Worm (Caenorhabditis elegans) whole organism, midembryonic: Measurements from ENCODE around the gene acr-14.

ENCODE experiments used
- T22C8.4 ChIP-seq: fragments of 200-800 bp; sonication (Bioruptor generic); IDR thresholded peaks from 2 replicates; pipeline ENCODE4 v1.3.6; 2022; ENCODE audit warnings: missing genetic modification characterization, missing compliant biosample characterization
- cog-1 ChIP-seq: sonication (generic microtip); optimal IDR thresholded peaks from 2 replicates; lab custom pipeline; 2016; ENCODE audit warnings: missing genetic modification characterization, missing compliant biosample characterization
- flt-1 ChIP-seq: fragments of 200-800 bp; sonication (Bioruptor generic); IDR thresholded peaks from 2 replicates; pipeline ENCODE4 v1.3.6; 2022; ENCODE audit warnings: missing genetic modification characterization, missing compliant biosample characterization
- klf-2 ChIP-seq: fragments of 200-800 bp; sonication (Bioruptor generic); conservative IDR thresholded peaks from 2 replicates; pipeline ENCODE4 v1.3.6; 2022; ENCODE audit warnings: missing genetic modification reagents, missing genetic modification characterization, missing compliant biosample characterization
- med-1 ChIP-seq: sonication (generic microtip); optimal IDR thresholded peaks from 2 replicates; lab custom pipeline; 2017; ENCODE audit warnings: missing genetic modification characterization, mild to moderate bottlenecking, missing compliant biosample characterization, antibody characterized with exemption, missing genetic modification reagents; ENCODE audit not compliant: insufficient read depth
- ref-1 ChIP-seq: fragments of 200-800 bp; sonication (Bioruptor generic); conservative IDR thresholded peaks from 2 replicates; pipeline ENCODE4 v1.3.6; 2022; ENCODE audit warnings: missing genetic modification reagents, missing genetic modification characterization, missing compliant biosample characterization
- tab-1 ChIP-seq: fragments of 200-800 bp; sonication (Bioruptor generic); IDR thresholded peaks from 2 replicates; pipeline ENCODE4 v1.3.6; 2022; ENCODE audit warnings: missing genetic modification characterization, missing compliant biosample characterization
- ztf-23 ChIP-seq: fragments of 200-800 bp; sonication (Bioruptor generic); IDR thresholded peaks from 2 replicates; pipeline ENCODE4 v1.3.6; 2022; ENCODE audit warnings: missing genetic modification reagents, missing genetic modification characterization, missing compliant biosample characterization
- ztf-29 ChIP-seq: fragments of 200-800 bp; sonication (Bioruptor generic); IDR thresholded peaks from 2 replicates; pipeline ENCODE4 v1.3.6; 2022; ENCODE audit warnings: missing genetic modification reagents, missing genetic modification characterization, missing compliant biosample characterization

Gene acr-14

ce11 chrII:8143278-8143931 is 33.6 kb downstream of the acr-14 start, which contains the start of the genes ints-11 and rpl-10:
ints-11 (minus strand) TSS chrII:8143478.
rpl-10 (plus strand) TSS chrII:8143881.
- no peak for TF ChIP-seq T22C8.4 (GFP tag; lab: Robert Waterston, UW)
- TF ChIP-seq ztf-23 (GFP tag; lab: Robert Waterston, UW) = no peak
- no peak for TF ChIP-seq klf-2 (GFP tag; lab: Robert Waterston, UW)
- TF ChIP-seq cog-1 (tag; lab: Kevin White, UChicago) = no peak
- TF ChIP-seq flt-1 (GFP tag; lab: Robert Waterston, UW) = no peak
- no peak for TF ChIP-seq med-1 (GFP tag; lab: Kevin White, UChicago)
- TF ChIP-seq ztf-29 (GFP tag; lab: Robert Waterston, UW) = no peak
- TF ChIP-seq ref-1 (GFP tag; lab: Robert Waterston, UW) = no peak
- no peak for TF ChIP-seq tab-1 (GFP tag; lab: Robert Waterston, UW)

DNA sequence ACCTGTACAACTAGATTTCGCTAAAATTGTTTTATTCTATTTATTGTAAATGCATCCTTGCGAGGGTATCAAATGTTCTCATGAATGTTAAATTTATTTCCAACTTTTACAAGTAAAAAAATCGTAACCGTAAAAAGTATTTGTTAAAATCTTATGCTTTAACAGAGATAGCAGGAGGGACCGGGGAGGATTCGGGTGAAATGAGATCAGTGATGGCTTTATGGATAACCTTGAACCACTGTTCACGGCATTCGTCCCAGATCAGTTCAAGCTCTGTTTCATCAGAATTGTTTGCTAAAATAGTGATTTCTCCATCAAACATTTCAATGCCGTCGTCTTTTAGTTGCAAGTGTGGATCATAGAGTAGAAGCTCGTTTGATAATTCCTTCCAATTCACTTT is 35.9 kb downstream of the acr-14 start:
- TF ChIP-seq flt-1 (GFP tag; lab: Robert Waterston, UW) (no peak), cog-1 (tag; lab: Kevin White, UChicago) (no peak), tab-1 (GFP tag; lab: Robert Waterston, UW) (no peak), ztf-23 (GFP tag; lab: Robert Waterston, UW) (no peak), ztf-29 (GFP tag; lab: Robert Waterston, UW) (no peak)

DNA sequence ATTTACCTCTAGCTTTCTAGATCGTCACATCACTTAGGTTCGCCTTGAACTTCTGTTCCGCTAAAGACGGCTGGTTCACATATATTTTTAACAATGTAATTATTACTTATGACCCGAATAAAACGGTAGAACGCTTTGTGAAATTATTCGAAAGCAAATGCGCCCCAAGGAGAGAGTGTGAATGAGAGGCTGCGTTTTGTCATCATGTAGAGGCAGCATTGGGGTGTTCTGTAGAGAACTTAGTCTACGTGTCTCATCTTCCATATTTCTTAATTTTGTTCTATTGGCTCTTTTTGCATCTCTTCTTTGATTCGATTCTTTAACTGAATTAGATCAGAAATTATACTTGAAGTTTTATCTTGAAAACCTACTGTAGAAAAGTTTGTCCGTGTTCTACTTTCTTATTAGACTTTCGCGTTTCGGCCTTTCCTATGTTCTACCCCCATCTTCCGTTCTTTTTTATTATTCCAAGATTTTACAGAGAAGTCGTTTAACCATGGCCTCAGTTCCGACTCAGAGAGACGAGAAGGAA is 38.9 kb downstream of the acr-14 start, which contains the start of gene cdc-48.2:
TSS of gene cdc-48.2 (plus strand) at position 482 of the 532 bp plus-strand sequence.
- no peak for TF ChIP-seq T22C8.4 (GFP tag; lab: Robert Waterston, UW)
- TF ChIP-seq ztf-23 (GFP tag; lab: Robert Waterston, UW) = no peak
- no peak for TF ChIP-seq tab-1 (GFP tag; lab: Robert Waterston, UW)
- TF ChIP-seq med-1 (GFP tag; lab: Kevin White, UChicago) = no peak
- no peak for TF ChIP-seq cog-1 (tag; lab: Kevin White, UChicago)
- no peak for TF ChIP-seq flt-1 (GFP tag; lab: Robert Waterston, UW)
- no peak for TF ChIP-seq ztf-29 (GFP tag; lab: Robert Waterston, UW)
- no peak for TF ChIP-seq ref-1 (GFP tag; lab: Robert Waterston, UW)
- no peak for TF ChIP-seq klf-2 (GFP tag; lab: Robert Waterston, UW)

- TF ChIP-seq cog-1 (tag; lab: Kevin White, UChicago) (peak; percentile 32), ztf-29 (GFP tag; lab: Robert Waterston, UW) (no peak), T22C8.4 (GFP tag; lab: Robert Waterston, UW) (no peak), flt-1 (GFP tag; lab: Robert Waterston, UW) (no peak), ztf-23 (GFP tag; lab: Robert Waterston, UW) (0 out of 2 replicates have a peak, but pooled peaks have one; percentile 32), klf-2 (GFP tag; lab: Robert Waterston, UW) (no peak), tab-1 (GFP tag; lab: Robert Waterston, UW) (no peak), ref-1 (GFP tag; lab: Robert Waterston, UW) (no peak), med-1 (GFP tag; lab: Kevin White, UChicago) (no peak)
Observed at ce11 chrII:8137379-8137778, 39.6 kb downstream of the acr-14 start.

- TF ChIP-seq med-1 (GFP tag; lab: Kevin White, UChicago) (no peak), ref-1 (GFP tag; lab: Robert Waterston, UW) (no peak), T22C8.4 (GFP tag; lab: Robert Waterston, UW) (no peak)
Observed at ce11 chrII:8136818-8137217, 40.2 kb downstream of the acr-14 start, which contains the start of gene ctns-1. ctns-1 (minus strand) TSS chrII:8136918.

ce11 chrII:8135953-8136352 is 41.0 kb downstream of the acr-14 start:
- TF ChIP-seq flt-1 (GFP tag; lab: Robert Waterston, UW) (no peak), med-1 (GFP tag; lab: Kevin White, UChicago) (no peak), tab-1 (GFP tag; lab: Robert Waterston, UW) (no peak), T22C8.4 (GFP tag; lab: Robert Waterston, UW) (no peak), ztf-29 (GFP tag; lab: Robert Waterston, UW) (no peak), cog-1 (tag; lab: Kevin White, UChicago) (no peak), klf-2 (GFP tag; lab: Robert Waterston, UW) (no peak)

ce11 chrII:8131413-8131966 is 45.5 kb downstream of the acr-14 start:
- TF ChIP-seq tab-1 (GFP tag; lab: Robert Waterston, UW) (0 out of 2 replicates have a peak, but pooled peaks have one; percentile 25), flt-1 (GFP tag; lab: Robert Waterston, UW) (0 out of 2 replicates have a peak, but pooled peaks have one; percentile 5), ztf-29 (GFP tag; lab: Robert Waterston, UW) (no peak), med-1 (GFP tag; lab: Kevin White, UChicago) (no peak), cog-1 (tag; lab: Kevin White, UChicago) (no peak)

DNA sequence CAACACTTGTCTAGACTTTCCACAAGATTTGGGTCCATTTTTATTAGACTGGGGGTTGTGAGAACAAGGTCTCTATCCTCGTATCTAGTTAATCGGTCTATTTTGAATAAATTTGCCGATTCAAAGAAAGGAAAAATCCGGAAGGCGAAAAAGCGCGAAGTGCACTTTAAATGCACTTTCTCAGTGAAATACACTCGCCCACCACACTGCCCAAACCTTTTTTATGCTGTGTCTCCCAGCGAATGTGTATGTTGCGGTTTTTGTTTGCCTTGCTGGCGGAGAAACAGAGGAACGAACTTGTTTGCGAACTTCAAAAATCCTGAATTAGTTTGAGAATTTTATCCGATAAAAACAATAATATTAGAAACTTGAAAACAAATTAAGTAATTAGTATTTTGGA is 46.2 kb downstream of the acr-14 start:
- no peak for TF ChIP-seq ref-1 (GFP tag; lab: Robert Waterston, UW)
- no peak for TF ChIP-seq klf-2 (GFP tag; lab: Robert Waterston, UW)
- no peak for TF ChIP-seq med-1 (GFP tag; lab: Kevin White, UChicago)
- no peak for TF ChIP-seq T22C8.4 (GFP tag; lab: Robert Waterston, UW)
- TF ChIP-seq ztf-23 (GFP tag; lab: Robert Waterston, UW) = no peak
- no peak for TF ChIP-seq tab-1 (GFP tag; lab: Robert Waterston, UW)
- TF ChIP-seq flt-1 (GFP tag; lab: Robert Waterston, UW) = no peak
- no peak for TF ChIP-seq ztf-29 (GFP tag; lab: Robert Waterston, UW)
- TF ChIP-seq cog-1 (tag; lab: Kevin White, UChicago) = no peak
